In the genomic region with DNA sequence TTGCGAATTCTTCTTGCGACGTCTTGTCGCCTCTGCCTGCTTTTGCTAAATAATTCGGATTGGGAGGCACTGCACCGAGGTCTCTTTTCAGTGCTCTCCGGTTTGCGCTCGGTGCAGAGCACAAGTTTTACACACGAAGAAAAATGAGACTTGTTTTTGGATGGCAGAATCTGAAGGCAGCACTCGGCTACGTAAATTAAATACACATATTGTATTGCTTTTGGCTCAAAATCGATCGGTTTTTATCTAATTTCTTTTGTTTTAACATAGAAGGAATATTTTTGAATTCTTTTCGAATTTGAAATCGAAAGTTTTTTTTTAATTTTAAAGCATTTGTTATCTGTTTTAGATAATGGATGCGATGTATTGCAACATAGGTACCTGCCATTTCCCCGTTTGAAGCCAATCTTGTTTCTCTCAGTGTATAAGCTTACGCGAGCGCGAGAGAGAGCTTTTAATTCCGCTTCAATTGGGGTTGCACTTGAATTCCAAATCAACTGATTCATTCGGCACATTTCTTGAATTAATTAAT, we compare ENCODE assay signal across 5 fruit fly cellular contexts.
A peak's percentile ranks its signal among the peaks of the same experiment; 100 is the strongest.
TF ChIP-seq lines count a peak whose summit lies in the region.

A gene (minus strand): TSS at position 51 of the 532 bp plus-strand sequence.

TF ChIP-seq in whole organism, adult, 20 proteins besides CTCF, POLR2A, EP300 and RAD21 (continued from another document):
- TF ChIP-seq CG1620 (GFP tag; optimal IDR thresholded peaks at IDR 0.05; lab: Kevin White, UChicago): peak; percentile 90
- TF ChIP-seq CG14711 (tag; optimal IDR thresholded peaks at IDR 0.05; lab: Kevin White, UChicago): peak; percentile 87
- TF ChIP-seq CG5204 (GFP tag; optimal IDR thresholded peaks at IDR 0.05; lab: Kevin White, UChicago): peak; percentile 92
- TF ChIP-seq pad (GFP tag; optimal IDR thresholded peaks at IDR 0.05; lab: Kevin White, UChicago): peak; percentile 86

TF ChIP-seq in whole organism, embryonic, 481 proteins besides CTCF, POLR2A, EP300 and RAD21 (continued from another document and continues in another):
- TF ChIP-seq CG30431 (GFP tag; optimal IDR thresholded peaks at IDR 0.05; lab: Kevin White, UChicago) (no peak), lov (optimal IDR thresholded peaks at IDR 0.05; lab: Kevin White, UChicago) (no peak), lov (GFP tag; IDR thresholded peaks at IDR 0.05; lab: Robert Waterston, UW) (no peak), yki (optimal IDR thresholded peaks at IDR 0.05; lab: Kevin White, UChicago) (no peak), disco-r (GFP tag; optimal IDR thresholded peaks at IDR 0.05; lab: Kevin White, UChicago) (no peak), CG6683 (GFP tag; optimal IDR thresholded peaks at IDR 0.05; lab: Kevin White, UChicago) (peak; percentile 23), Hr51 (GFP tag; optimal IDR thresholded peaks at IDR 0.05; lab: Kevin White, UChicago) (peak in 1 of 2 experiments; percentile 75), bigmax (GFP tag; optimal IDR thresholded peaks at IDR 0.05; lab: Kevin White, UChicago) (no peak), NFAT (GFP tag; IDR thresholded peaks at IDR 0.05; lab: Robert Waterston, UW) (no peak), CG12104 (GFP tag; optimal IDR thresholded peaks at IDR 0.05; lab: Kevin White, UChicago) (peak; percentile 42), nom (GFP tag; optimal IDR thresholded peaks at IDR 0.05; lab: Kevin White, UChicago) (peak; percentile 86), CG2116 (GFP tag; optimal IDR thresholded peaks at IDR 0.05; lab: Kevin White, UChicago) (no peak), br (optimal IDR thresholded peaks at IDR 0.05; lab: Kevin White, UChicago) (no peak), jigr1 (GFP tag; IDR thresholded peaks at IDR 0.05; lab: Robert Waterston, UW) (peak; percentile 40; the same call in 2 of the 3 replicates), CG12744 (GFP tag; optimal IDR thresholded peaks at IDR 0.05; lab: Kevin White, UChicago) (no peak), gcm (GFP tag; optimal IDR thresholded peaks at IDR 0.05; lab: Kevin White, UChicago) (peak; percentile 1), ro (GFP tag; IDR thresholded peaks at IDR 0.05; lab: Robert Waterston, UW) (no peak), Fer1 (GFP tag; optimal IDR thresholded peaks at IDR 0.05; lab: Kevin White, UChicago) (peak; percentile 76), Elba2 (GFP tag; optimal IDR thresholded peaks at IDR 0.05; lab: Kevin White, UChicago) (no peak), Chrac-16 (GFP tag; optimal IDR thresholded peaks at IDR 0.05; lab: Kevin White, UChicago) (peak; percentile 17), pros (GFP tag; optimal IDR thresholded peaks at IDR 0.05; lab: Kevin White, UChicago) (no peak), Fer3 (tag; optimal IDR thresholded peaks at IDR 0.05; lab: Kevin White, UChicago) (peak; percentile 58), hth (optimal IDR thresholded peaks at IDR 0.05; lab: Kevin White, UChicago) (no peak), ind (GFP tag; optimal IDR thresholded peaks at IDR 0.05; lab: Kevin White, UChicago) (peak; percentile 73), CG15696 (tag; optimal IDR thresholded peaks at IDR 0.05; lab: Kevin White, UChicago) (no peak), tx (GFP tag; optimal IDR thresholded peaks at IDR 0.05; lab: Kevin White, UChicago) (no peak), Blimp-1 (GFP tag; optimal IDR thresholded peaks at IDR 0.05; lab: Kevin White, UChicago) (peak; percentile 64), CG17912 (GFP tag; optimal IDR thresholded peaks at IDR 0.05; lab: Kevin White, UChicago) (no peak), Six4 (GFP tag; optimal IDR thresholded peaks at IDR 0.05; lab: Kevin White, UChicago) (peak; percentile 61), exex (tag; optimal IDR thresholded peaks at IDR 0.05; lab: Kevin White, UChicago) (no peak), Mrtf (GFP tag; IDR thresholded peaks at IDR 0.05; lab: Robert Waterston, UW) (peak; percentile 47; the same call in 1 of the 3 replicates)

TF ChIP-seq in whole organism, prepupa, 60 proteins besides CTCF, POLR2A, EP300 and RAD21 (continued from another document and continues in another):
- TF ChIP-seq CG1621 (tag; optimal IDR thresholded peaks at IDR 0.05; lab: Kevin White, UChicago) (peak; percentile 81), CG11902 (GFP tag; optimal IDR thresholded peaks at IDR 0.05; lab: Kevin White, UChicago) (peak; percentile 94), CG11294 (GFP tag; IDR thresholded peaks at IDR 0.05; lab: Robert Waterston, UW) (peak; percentile 88), CG9139 (GFP tag; optimal IDR thresholded peaks at IDR 0.05; lab: Kevin White, UChicago) (peak; percentile 88), CG8319 (GFP tag; optimal IDR thresholded peaks at IDR 0.05; lab: Kevin White, UChicago) (peak; percentile 94), CG8119 (GFP tag; IDR thresholded peaks at IDR 0.05; lab: Robert Waterston, UW) (peak; percentile 94), CG15336 (GFP tag; IDR thresholded peaks at IDR 0.05; lab: Robert Waterston, UW) (peak; percentile 95), Lpt (GFP tag; optimal IDR thresholded peaks at IDR 0.05; lab: Kevin White, UChicago) (peak; percentile 91), CG7368 (GFP tag; optimal IDR thresholded peaks at IDR 0.05; lab: Kevin White, UChicago) (peak; percentile 93), Sox14 (GFP tag; optimal IDR thresholded peaks at IDR 0.05; lab: Kevin White, UChicago) (peak; percentile 95), Blimp-1 (GFP tag; optimal IDR thresholded peaks at IDR 0.05; lab: Kevin White, UChicago) (peak; percentile 83), Met (GFP tag; optimal IDR thresholded peaks at IDR 0.05; lab: Kevin White, UChicago) (peak; percentile 96), fd85E (GFP tag; optimal IDR thresholded peaks at IDR 0.05; lab: Kevin White, UChicago) (peak; percentile 81), Eip78C (GFP tag; lab: Kevin White, UChicago) (peak; percentile 99), achi (GFP tag; optimal IDR thresholded peaks at IDR 0.05; lab: Kevin White, UChicago) (peak; percentile 94), spab (GFP tag; optimal IDR thresholded peaks at IDR 0.05; lab: Kevin White, UChicago) (peak; percentile 90), Hr4 (GFP tag; optimal IDR thresholded peaks at IDR 0.05; lab: Kevin White, UChicago) (peak; percentile 93), CG16779 (tag; optimal IDR thresholded peaks at IDR 0.05; lab: Kevin White, UChicago) (peak; percentile 87), CG34406 (GFP tag; optimal IDR thresholded peaks at IDR 0.05; lab: Kevin White, UChicago) (peak; percentile 95), salr (GFP tag; optimal IDR thresholded peaks at IDR 0.05; lab: Kevin White, UChicago) (peak; percentile 69 to 94), Sox15 (GFP tag; optimal IDR thresholded peaks at IDR 0.05; lab: Kevin White, UChicago) (peak; percentile 94), CG6276 (GFP tag; optimal IDR thresholded peaks at IDR 0.05; lab: Kevin White, UChicago) (peak; percentile 93), CG4318 (GFP tag; optimal IDR thresholded peaks at IDR 0.05; lab: Kevin White, UChicago) (peak; percentile 90), pdm3 (GFP tag; optimal IDR thresholded peaks at IDR 0.05; lab: Kevin White, UChicago) (peak; percentile 97), svp (GFP tag; lab: Kevin White, UChicago) (peak; percentile 98), Ets96B (tag; optimal IDR thresholded peaks at IDR 0.05; lab: Kevin White, UChicago) (peak; percentile 92), CG6808 (GFP tag; optimal IDR thresholded peaks at IDR 0.05; lab: Kevin White, UChicago) (peak; percentile 94), CG6854 (GFP tag; optimal IDR thresholded peaks at IDR 0.05; lab: Kevin White, UChicago) (peak; percentile 88), fkh (GFP tag; optimal IDR thresholded peaks at IDR 0.05; lab: Kevin White, UChicago) (no peak), Eip75B (GFP tag; optimal IDR thresholded peaks at IDR 0.05; lab: Kevin White, UChicago) (peak; percentile 95), Smox (GFP tag; optimal IDR thresholded peaks at IDR 0.05; lab: Kevin White, UChicago) (peak; percentile 94), CG3919 (GFP tag; optimal IDR thresholded peaks at IDR 0.05; lab: Kevin White, UChicago) (peak; percentile 96)

TF ChIP-seq in whole organism, pupa, 21 proteins besides CTCF, POLR2A, EP300 and RAD21 (continued from another document):
- TF ChIP-seq Snoo (tag; optimal IDR thresholded peaks at IDR 0.05; lab: Kevin White, UChicago) (peak; percentile 92), CG17806 (tag; optimal IDR thresholded peaks at IDR 0.05; lab: Kevin White, UChicago) (peak; percentile 90)

TF ChIP-seq in whole organism, wandering third instar larva, 38 proteins besides CTCF, POLR2A, EP300 and RAD21 (continued from another document):
- TF ChIP-seq ey (GFP tag; optimal IDR thresholded peaks at IDR 0.05; lab: Kevin White, UChicago) (peak; percentile 93), woc (GFP tag; optimal IDR thresholded peaks at IDR 0.05; lab: Kevin White, UChicago) (peak; percentile 86), br (GFP tag; optimal IDR thresholded peaks at IDR 0.05; lab: Kevin White, UChicago) (peak; percentile 91), usp (GFP tag; optimal IDR thresholded peaks at IDR 0.05; lab: Kevin White, UChicago) (no peak), CG9705 (GFP tag; optimal IDR thresholded peaks at IDR 0.05; lab: Kevin White, UChicago) (peak; percentile 85), lola (GFP tag; optimal IDR thresholded peaks at IDR 0.05; lab: Kevin White, UChicago) (no peak), Hr78 (GFP tag; optimal IDR thresholded peaks at IDR 0.05; lab: Kevin White, UChicago) (no peak), h (GFP tag; optimal IDR thresholded peaks at IDR 0.05; lab: Kevin White, UChicago) (peak; percentile 92), OdsH (GFP tag; optimal IDR thresholded peaks at IDR 0.05; lab: Kevin White, UChicago) (peak; percentile 90), dmrt93B (GFP tag; optimal IDR thresholded peaks at IDR 0.05; lab: Kevin White, UChicago) (peak; percentile 92), Hnf4 (GFP tag; optimal IDR thresholded peaks at IDR 0.05; lab: Kevin White, UChicago) (peak; percentile 79), jim (GFP tag; optimal IDR thresholded peaks at IDR 0.05; lab: Kevin White, UChicago) (no peak)
